Worm (Caenorhabditis elegans): ENCODE results near the gene C55C3.7.

ce11 chrIV:5731597-5731996, 49.1 kb upstream of the C55C3.7 start, which contains the start of gene H35B03.2:
- TF ChIP-seq elt-3 (tag; optimal IDR thresholded peaks at IDR 0.05) = no peak
- no peak for TF ChIP-seq bed-3 (GFP tag; optimal IDR thresholded peaks at IDR 0.05)
- no peak for TF ChIP-seq mep-1 (tag; optimal IDR thresholded peaks at IDR 0.05)
- no peak for TF ChIP-seq blmp-1 (tag; optimal IDR thresholded peaks at IDR 0.05)
- no peak for TF ChIP-seq snpc-4 (tag; optimal IDR thresholded peaks at IDR 0.05)
- no peak for TF ChIP-seq drap-1 (GFP tag; optimal IDR thresholded peaks at IDR 0.05)
- no peak for TF ChIP-seq nhr-28 (tag; optimal IDR thresholded peaks at IDR 0.05)
